Worm (Caenorhabditis elegans) whole organism, L4 larva: ENCODE results near the gene srw-39.

Experiments used
- T20F7.1 ChIP-seq: fragments of 200-800 bp; sonication (Bioruptor generic); optimal IDR thresholded peaks from 2 replicates; lab custom pipeline; 2018; ENCODE audit warnings: mild to moderate bottlenecking, missing genetic modification characterization, missing compliant biosample characterization
- Y105C5A.15 ChIP-seq: fragments of 200-800 bp; sonication (Bioruptor generic); IDR thresholded peaks from 2 replicates; pipeline ENCODE4 v1.3.6; 2022; ENCODE audit warnings: missing genetic modification characterization, missing compliant biosample characterization
- Y5F2A.4 ChIP-seq: fragments of 200-800 bp; sonication (Bioruptor generic); optimal IDR thresholded peaks from 2 replicates; lab custom pipeline; 2018; ENCODE audit warnings: mild to moderate bottlenecking, missing genetic modification characterization, missing compliant biosample characterization
- Y75B8A.6 ChIP-seq: fragments of 200-800 bp; sonication (Bioruptor generic); IDR thresholded peaks from 2 replicates; pipeline ENCODE4 v1.3.6; 2022; ENCODE audit warnings: missing genetic modification reagents, missing genetic modification characterization, missing compliant biosample characterization
- ZK337.2 ChIP-seq: fragments of 200-800 bp; sonication (Bioruptor generic); IDR thresholded peaks from 2 replicates; pipeline ENCODE4 v1.3.6; 2022; ENCODE audit warnings: missing genetic modification reagents, missing genetic modification characterization, missing compliant biosample characterization
- ZK546.5 ChIP-seq, 2 experiments: sonication (generic microtip); optimal IDR thresholded peaks; 2 replicates each; lab custom pipeline; 2017; ENCODE audit warnings: missing biosample characterization in 2 of 2, missing genetic modification characterization in 2 of 2
- aha-1 ChIP-seq: fragments of 150-350 bp; peaks from one replicate; lab custom pipeline; 2014; ENCODE audit warnings: missing biosample characterization, missing genetic modification characterization
- ama-1 ChIP-seq: fragments of 150-350 bp; optimal IDR thresholded peaks from 2 replicates; lab custom pipeline; 2014; ENCODE audit warnings: inconsistent platforms, mixed read lengths
- ceh-28 ChIP-seq: fragments of 150-350 bp; optimal IDR thresholded peaks from 2 replicates; lab custom pipeline; 2014; ENCODE audit warnings: missing biosample characterization, missing genetic modification reagents, missing genetic modification characterization
- ceh-62 ChIP-seq: sonication (generic microtip); optimal IDR thresholded peaks from 2 replicates; lab custom pipeline; 2017; ENCODE audit warnings: missing biosample characterization, missing genetic modification characterization
- daf-16 ChIP-seq, 3 experiments: sonication (generic microtip); optimal IDR thresholded peaks; 2 replicates each; lab custom pipeline; 2016 to 2017; ENCODE audit warnings: missing genetic modification characterization in 3 of 3, missing genetic modification reagents in 3 of 3, mild to moderate bottlenecking in 2 of 3, missing compliant biosample characterization in 2 of 3, missing biosample characterization in 1 of 3, moderate library complexity in 1 of 3
- daf-19 ChIP-seq: fragments of 200-800 bp; sonication (Bioruptor generic); conservative IDR thresholded peaks from 2 replicates; pipeline ENCODE4 v1.3.6; 2022; ENCODE audit warnings: missing genetic modification characterization, missing compliant biosample characterization
- dpl-1 ChIP-seq: fragments of 150-350 bp; optimal IDR thresholded peaks from 2 replicates; lab custom pipeline; 2014; ENCODE audit warnings: missing biosample characterization, missing genetic modification reagents, missing genetic modification characterization
- egl-27 ChIP-seq: sonication (generic microtip); optimal IDR thresholded peaks from 3 replicates; lab custom pipeline; 2017; ENCODE audit warnings: missing biosample characterization, missing genetic modification reagents, missing genetic modification characterization
- fkh-10 ChIP-seq: fragments of 150-350 bp; optimal IDR thresholded peaks from 2 replicates; lab custom pipeline; 2014; ENCODE audit warnings: missing biosample characterization, missing genetic modification reagents, missing genetic modification characterization
- fos-1 ChIP-seq: fragments of 150-350 bp; optimal IDR thresholded peaks from 2 replicates; lab custom pipeline; 2014; ENCODE audit warnings: missing biosample characterization, missing genetic modification characterization
- hlh-11 ChIP-seq: fragments of 200-800 bp; sonication (Bioruptor generic); optimal IDR thresholded peaks from 2 replicates; lab custom pipeline; 2018; ENCODE audit warnings: mild to moderate bottlenecking, missing genetic modification characterization, missing compliant biosample characterization
- hmg-1.1 ChIP-seq: fragments of 200-800 bp; sonication (Bioruptor generic); IDR thresholded peaks from 2 replicates; pipeline ENCODE4 v1.3.6; 2022; ENCODE audit warnings: missing genetic modification reagents, missing genetic modification characterization, missing compliant biosample characterization
- jun-1 ChIP-seq: fragments of 150-350 bp; optimal IDR thresholded peaks from 2 replicates; lab custom pipeline; 2014; ENCODE audit warnings: missing biosample characterization, missing genetic modification reagents, missing genetic modification characterization
- lin-1 ChIP-seq: fragments of 200-800 bp; sonication (Bioruptor generic); IDR thresholded peaks from 2 replicates; pipeline ENCODE4 v1.3.6; 2022; ENCODE audit warnings: missing genetic modification reagents, missing genetic modification characterization, missing compliant biosample characterization
- lin-13 ChIP-seq: fragments of 150-350 bp; optimal IDR thresholded peaks from 2 replicates; lab custom pipeline; 2014; ENCODE audit warnings: missing biosample characterization, missing genetic modification reagents, missing genetic modification characterization
- lin-39 ChIP-seq: fragments of 150-350 bp; optimal IDR thresholded peaks from 2 replicates; lab custom pipeline; 2014; ENCODE audit warnings: missing biosample characterization, missing genetic modification reagents, missing genetic modification characterization
- lir-3 ChIP-seq: sonication (generic microtip); optimal IDR thresholded peaks from 2 replicates; lab custom pipeline; 2016; ENCODE audit warnings: mild to moderate bottlenecking, missing genetic modification characterization, missing compliant biosample characterization
- mep-1 ChIP-seq: fragments of 150-350 bp; sonication (generic microtip); optimal IDR thresholded peaks from 3 replicates; lab custom pipeline; 2014; ENCODE audit warnings: missing biosample characterization, missing genetic modification characterization
- mes-2 ChIP-seq: sonication (generic microtip); optimal IDR thresholded peaks from 2 replicates; lab custom pipeline; 2016; ENCODE audit warnings: missing genotype, mild to moderate bottlenecking, missing genetic modification characterization, missing compliant biosample characterization; ENCODE audit not compliant: poor library complexity, severe bottlenecking
- mxl-2 ChIP-seq: fragments of 200-800 bp; sonication (Bioruptor generic); conservative IDR thresholded peaks from 2 replicates; pipeline ENCODE4 v1.3.6; 2022; ENCODE audit warnings: missing genetic modification reagents, missing genetic modification characterization, missing compliant biosample characterization
- nhr-10 ChIP-seq: fragments of 150-350 bp; optimal IDR thresholded peaks from 2 replicates; lab custom pipeline; 2014; ENCODE audit warnings: missing biosample characterization, missing genetic modification characterization
- nhr-11 ChIP-seq: fragments of 150-350 bp; optimal IDR thresholded peaks from 2 replicates; lab custom pipeline; 2014; ENCODE audit warnings: missing biosample characterization, missing genetic modification characterization
- nhr-111 ChIP-seq: fragments of 200-800 bp; sonication (Bioruptor generic); optimal IDR thresholded peaks from 2 replicates; lab custom pipeline; 2018; ENCODE audit warnings: mild to moderate bottlenecking, missing genetic modification characterization, missing compliant biosample characterization
- nhr-25 ChIP-seq: sonication (generic microtip); optimal IDR thresholded peaks from 2 replicates; lab custom pipeline; 2017; ENCODE audit warnings: missing genetic modification characterization, mild to moderate bottlenecking, missing compliant biosample characterization, antibody characterized with exemption, moderate library complexity, borderline replicate concordance; ENCODE audit not compliant: insufficient read depth
- nhr-41 ChIP-seq: fragments of 200-800 bp; sonication (Bioruptor generic); IDR thresholded peaks from 2 replicates; pipeline ENCODE4 v1.3.6; 2022; ENCODE audit warnings: missing genetic modification reagents, missing genetic modification characterization, missing compliant biosample characterization
- nhr-42 ChIP-seq: fragments of 200-800 bp; sonication (Bioruptor generic); IDR thresholded peaks from 2 replicates; pipeline ENCODE4 v1.3.6; 2022; ENCODE audit warnings: missing genetic modification characterization, missing compliant biosample characterization
- nhr-48 ChIP-seq: sonication (generic microtip); optimal IDR thresholded peaks from 2 replicates; lab custom pipeline; 2016; ENCODE audit warnings: mild to moderate bottlenecking, missing genetic modification characterization, missing compliant biosample characterization
- nhr-77 ChIP-seq: fragments of 150-350 bp; optimal IDR thresholded peaks from 2 replicates; lab custom pipeline; 2014; ENCODE audit warnings: missing biosample characterization, missing genetic modification characterization
- pqm-1 ChIP-seq: sonication (generic microtip); optimal IDR thresholded peaks from 2 replicates; lab custom pipeline; 2017; ENCODE audit warnings: missing biosample characterization, missing genetic modification characterization
- rbr-2 ChIP-seq: sonication (generic microtip); optimal IDR thresholded peaks from 2 replicates; lab custom pipeline; 2016; ENCODE audit warnings: missing genotype, missing genetic modification characterization, missing compliant biosample characterization
- skn-1 ChIP-seq: fragments of 150-350 bp; optimal IDR thresholded peaks from 2 replicates; lab custom pipeline; 2014; ENCODE audit warnings: missing biosample characterization, missing genetic modification characterization
- snpc-4 ChIP-seq: fragments of 150-350 bp; optimal IDR thresholded peaks from 2 replicates; lab custom pipeline; 2014; ENCODE audit warnings: missing biosample characterization, missing genetic modification characterization
- spr-3 ChIP-seq: fragments of 200-800 bp; sonication (Bioruptor generic); optimal IDR thresholded peaks from 2 replicates; lab custom pipeline; 2018; ENCODE audit warnings: mild to moderate bottlenecking, missing genetic modification characterization, missing compliant biosample characterization
- tra-1 ChIP-seq: fragments of 200-800 bp; sonication (Bioruptor generic); IDR thresholded peaks from 2 replicates; pipeline ENCODE4 v1.3.6; 2022; ENCODE audit warnings: missing genetic modification reagents, missing genetic modification characterization, missing compliant biosample characterization
- zfp-3 ChIP-seq: fragments of 200-800 bp; sonication (Bioruptor generic); conservative IDR thresholded peaks from 2 replicates; pipeline ENCODE4 v1.3.6; 2022; ENCODE audit warnings: missing genetic modification reagents, missing genetic modification characterization, missing compliant biosample characterization
- zip-11 ChIP-seq: fragments of 200-800 bp; sonication (Bioruptor generic); IDR thresholded peaks from 2 replicates; pipeline ENCODE4 v1.3.6; 2022; ENCODE audit warnings: missing genetic modification characterization, missing compliant biosample characterization
- ztf-11 ChIP-seq: fragments of 150-350 bp; optimal IDR thresholded peaks from 2 replicates; lab custom pipeline; 2014; ENCODE audit warnings: missing biosample characterization, missing genetic modification characterization

Gene srw-39

ce11 chrV:20198954-20199353 lies 27.1 kb upstream of the srw-39 start, which contains the start of gene fog-2:
TSS of gene fog-2 (plus strand) at chrV:20199254.
- TF ChIP-seq nhr-77 (tag; lab: Kevin White, UChicago) (no peak), nhr-42 (no peak), ztf-11 (no peak), nhr-41 (GFP tag; lab: Robert Waterston, UW) (no peak), spr-3 (GFP tag; lab: Kevin White, UChicago) (no peak), Y75B8A.6 (GFP tag; lab: Robert Waterston, UW) (no peak), ama-1 (lab: Kevin White, UChicago) (no peak), Y5F2A.4 (GFP tag; lab: Kevin White, UChicago) (no peak), dpl-1 (GFP tag; lab: Kevin White, UChicago) (no peak), zip-11 (GFP tag; lab: Robert Waterston, UW) (no peak), nhr-11 (no peak), lir-3 (no peak), snpc-4 (tag; lab: Kevin White, UChicago) (no peak), nhr-25 (tag; lab: Kevin White, UChicago) (no peak), ZK546.5 (tag; optimal IDR thresholded peaks at IDR 0.05; lab: Kevin White, UChicago) (no peak), nhr-10 (tag; lab: Kevin White, UChicago) (no peak), Y105C5A.15 (GFP tag; lab: Robert Waterston, UW) (no peak), nhr-111 (GFP tag; lab: Kevin White, UChicago) (no peak), mep-1 (no peak)

ce11 chrV:20196671-20197070 lies 24.8 kb upstream of the srw-39 start, which contains the start of gene ftr-1:
TSS of gene ftr-1 (plus strand) at chrV:20196971.
- TF ChIP-seq ZK546.5 (tag; optimal IDR thresholded peaks at IDR 0.05; lab: Kevin White, UChicago) (no peak), hmg-1.1 (GFP tag; lab: Robert Waterston, UW) (no peak), skn-1 (tag; lab: Kevin White, UChicago) (no peak), nhr-11 (no peak), ama-1 (lab: Kevin White, UChicago) (no peak), rbr-2 (tag; lab: Kevin White, UChicago) (no peak), lin-13 (GFP tag; lab: Kevin White, UChicago) (no peak), nhr-48 (no peak), mes-2 (tag; lab: Kevin White, UChicago) (no peak), ztf-11 (no peak)

- TF ChIP-seq aha-1 (tag; lab: Kevin White, UChicago) = no peak
- TF ChIP-seq lin-39 (tag; lab: Kevin White, UChicago) = no peak
- no peak for TF ChIP-seq jun-1 (tag; lab: Kevin White, UChicago)
- TF ChIP-seq pqm-1 (tag; lab: Kevin White, UChicago) = no peak
These were observed 23.7 kb upstream of the srw-39 start, which contains the start of the genes srh-217 and Y113G7B.28 for ce11 chrV:20195451-20196036. TSS of gene srh-217 (minus strand) at chrV:20195551. TSS of gene Y113G7B.28 (plus strand) at chrV:20195986.

ce11 chrV:20192102-20192880 lies 20.4 kb upstream of the srw-39 start, which contains the start of the genes fbxa-115 and Y113G7B.27:
TSS of gene fbxa-115 (minus strand) at chrV:20192152.
TSS of gene Y113G7B.27 (plus strand) at chrV:20192830.
- TF ChIP-seq nhr-41 (GFP tag; lab: Robert Waterston, UW) (no peak), nhr-48 (no peak), nhr-25 (tag; lab: Kevin White, UChicago) (no peak), mxl-2 (GFP tag; lab: Robert Waterston, UW) (no peak), ZK546.5 (tag; optimal IDR thresholded peaks at IDR 0.05; lab: Kevin White, UChicago) (no peak), ceh-62 (tag; lab: Kevin White, UChicago) (no peak), rbr-2 (tag; lab: Kevin White, UChicago) (no peak), fkh-10 (no peak), egl-27 (tag; lab: Kevin White, UChicago) (no peak), hlh-11 (tag; lab: Kevin White, UChicago) (no peak), ZK337.2 (GFP tag; lab: Robert Waterston, UW) (no peak), lin-1 (GFP tag; lab: Robert Waterston, UW) (no peak), T20F7.1 (no peak), daf-16 (GFP tag; optimal IDR thresholded peaks at IDR 0.05; lab: Kevin White, UChicago) (no peak), daf-16 (tag; optimal IDR thresholded peaks at IDR 0.05; lab: Kevin White, UChicago) (no peak), tra-1 (no peak), daf-19 (GFP tag; lab: Robert Waterston, UW) (no peak), zfp-3 (GFP tag; lab: Robert Waterston, UW) (no peak), ceh-28 (tag; lab: Kevin White, UChicago) (no peak), fos-1 (tag; lab: Kevin White, UChicago) (no peak)
